Worm (Caenorhabditis elegans): ENCODE measurements around the gene mec-1.

DNA sequence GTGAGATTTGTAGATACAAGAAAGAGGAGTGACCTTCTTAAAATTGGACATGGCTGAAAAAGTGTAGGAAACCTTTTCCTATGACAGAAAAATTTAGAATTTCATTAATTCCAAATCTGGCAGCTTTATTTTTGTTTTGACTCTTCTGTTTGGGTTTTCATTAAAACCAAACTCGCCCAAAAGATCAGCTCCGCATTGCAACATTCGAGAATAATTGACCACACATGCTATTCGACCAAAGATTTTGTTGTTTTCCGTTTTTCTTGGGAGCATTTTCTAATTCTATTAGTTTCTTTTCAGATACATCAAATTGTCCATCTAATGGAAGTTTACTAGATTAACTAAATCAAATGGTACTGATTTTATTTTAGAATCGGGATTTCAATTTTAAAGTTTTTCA lies at the start of gene mec-1:
- no peak for TF ChIP-seq grh-1 (GFP tag; IDR thresholded peaks at IDR 0.05)
- no peak for TF ChIP-seq unc-62 (GFP tag; optimal IDR thresholded peaks at IDR 0.05)
- TF ChIP-seq Y116A8C.19 (tag; optimal IDR thresholded peaks at IDR 0.05; ENCODE audit: borderline replicate concordance) = no peak
- TF ChIP-seq mep-1 (tag; optimal IDR thresholded peaks at IDR 0.05) = no peak
- TF ChIP-seq ama-1 (optimal IDR thresholded peaks at IDR 0.05) = no peak
- no peak for TF ChIP-seq aly-2 (tag; optimal IDR thresholded peaks at IDR 0.05)
- TF ChIP-seq snpc-4 (tag; optimal IDR thresholded peaks at IDR 0.05) = no peak
- TF ChIP-seq nhr-11 (tag; optimal IDR thresholded peaks at IDR 0.05) = no peak
